Worm (Caenorhabditis elegans): ENCODE data around the gene kin-2.

DNA sequence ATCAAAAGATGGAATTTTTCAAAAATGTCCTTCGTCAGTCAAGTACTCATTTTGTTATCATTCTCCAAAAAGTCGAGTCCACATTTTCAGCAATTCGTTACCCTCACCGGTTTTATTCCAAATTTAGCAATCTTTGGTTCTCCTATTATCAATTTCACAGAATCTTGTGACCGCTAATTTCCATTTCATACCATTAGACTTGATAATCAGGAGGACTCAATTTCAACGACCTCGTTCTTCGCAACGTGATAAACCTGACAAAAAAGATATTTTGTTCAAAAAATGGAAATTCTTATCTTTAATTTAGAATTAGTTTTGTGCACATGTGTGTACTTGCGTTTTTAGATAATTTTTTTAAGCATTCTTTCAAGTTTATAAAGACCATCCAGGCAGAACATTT is 15.1 kb downstream of the kin-2 start:
- TF ChIP-seq egl-5 (tag; optimal IDR thresholded peaks at IDR 0.05) (no peak), fos-1 (tag; optimal IDR thresholded peaks at IDR 0.05) (no peak), nhr-12 (tag; optimal IDR thresholded peaks at IDR 0.05) (no peak), snpc-4 (tag; optimal IDR thresholded peaks at IDR 0.05) (no peak), lin-15B (tag; optimal IDR thresholded peaks at IDR 0.05) (no peak), unc-62 (GFP tag; optimal IDR thresholded peaks at IDR 0.05) (no peak), nhr-28 (tag; optimal IDR thresholded peaks at IDR 0.05) (no peak)
